Worm (Caenorhabditis elegans) whole organism, L2 larva: ENCODE results near the gene F21E9.2.

Experiments
- C34F6.9 ChIP-seq: fragments of 150-350 bp; optimal IDR thresholded peaks from 2 replicates; lab custom pipeline; 2014; ENCODE audit warnings: missing biosample characterization, missing genetic modification characterization
- F13H6.1 ChIP-seq: sonication (generic microtip); optimal IDR thresholded peaks from 2 replicates; lab custom pipeline; 2016; ENCODE audit warnings: missing genetic modification characterization, missing compliant biosample characterization
- R02D3.7 ChIP-seq: fragments of 150-350 bp; optimal IDR thresholded peaks from 2 replicates; lab custom pipeline; 2014; ENCODE audit warnings: missing biosample characterization, missing genetic modification characterization
- ZK546.5 ChIP-seq: sonication (generic microtip); optimal IDR thresholded peaks from 2 replicates; lab custom pipeline; 2017; ENCODE audit warnings: missing biosample characterization, missing genetic modification characterization
- alr-1 ChIP-seq: fragments of 150-350 bp; optimal IDR thresholded peaks from 2 replicates; lab custom pipeline; 2014; ENCODE audit warnings: missing biosample characterization, missing genetic modification characterization
- aly-2 ChIP-seq: fragments of 150-350 bp; optimal IDR thresholded peaks from 2 replicates; lab custom pipeline; 2014; ENCODE audit warnings: missing biosample characterization, missing genetic modification characterization
- ama-1 ChIP-seq: fragments of 150-350 bp; optimal IDR thresholded peaks from 2 replicates; lab custom pipeline; 2018; ENCODE audit warnings: inconsistent platforms
- blmp-1 ChIP-seq: sonication (generic microtip); optimal IDR thresholded peaks from 2 replicates; lab custom pipeline; 2017; ENCODE audit warnings: missing genetic modification characterization, mild to moderate bottlenecking, missing compliant biosample characterization, antibody characterized with exemption, moderate library complexity; ENCODE audit not compliant: insufficient read depth
- ceh-16 ChIP-seq: fragments of 150-350 bp; optimal IDR thresholded peaks from 2 replicates; lab custom pipeline; 2014; ENCODE audit warnings: missing biosample characterization, missing genetic modification characterization
- ceh-82 ChIP-seq: fragments of 150-350 bp; optimal IDR thresholded peaks from 2 replicates; lab custom pipeline; 2014; ENCODE audit warnings: missing biosample characterization, missing genetic modification characterization
- crh-2 ChIP-seq: sonication (generic microtip); optimal IDR thresholded peaks from 2 replicates; lab custom pipeline; 2017; ENCODE audit warnings: missing biosample characterization, missing genetic modification characterization
- dmd-4 ChIP-seq: sonication (generic microtip); optimal IDR thresholded peaks from 2 replicates; lab custom pipeline; 2017; ENCODE audit warnings: missing biosample characterization, missing genetic modification characterization
- egl-27 ChIP-seq: sonication (generic microtip); optimal IDR thresholded peaks from 3 replicates; lab custom pipeline; 2017; ENCODE audit warnings: missing biosample characterization, missing genetic modification reagents, missing genetic modification characterization
- elt-1 ChIP-seq: fragments of 150-350 bp; optimal IDR thresholded peaks from 2 replicates; lab custom pipeline; 2014; ENCODE audit warnings: missing biosample characterization, missing genetic modification characterization
- elt-3 ChIP-seq: sonication (generic microtip); optimal IDR thresholded peaks from 2 replicates; lab custom pipeline; 2017; ENCODE audit warnings: missing biosample characterization, missing genetic modification characterization
- fos-1 ChIP-seq: fragments of 150-350 bp; optimal IDR thresholded peaks from 2 replicates; lab custom pipeline; 2014; ENCODE audit warnings: missing biosample characterization, missing genetic modification characterization
- gmeb-1 ChIP-seq: fragments of 150-350 bp; optimal IDR thresholded peaks from 2 replicates; lab custom pipeline; 2014; ENCODE audit warnings: missing biosample characterization, missing genetic modification characterization
- lin-11 ChIP-seq: fragments of 150-350 bp; sonication (generic microtip); optimal IDR thresholded peaks from 2 replicates; lab custom pipeline; 2014; ENCODE audit warnings: missing biosample characterization, missing genetic modification characterization, inconsistent platforms, mixed read lengths
- lin-13 ChIP-seq: fragments of 150-350 bp; optimal IDR thresholded peaks from 2 replicates; lab custom pipeline; 2014; ENCODE audit warnings: missing biosample characterization, missing genetic modification reagents, missing genetic modification characterization
- lsy-2 ChIP-seq, 2 experiments: fragments of 150-350 bp in 1 of 2; sonication (generic microtip) in 1 of 2; optimal IDR thresholded peaks; 2 replicates each; lab custom pipeline; 2014 to 2017; ENCODE audit warnings: missing biosample characterization in 2 of 2, missing genetic modification characterization in 2 of 2
- mab-5 ChIP-seq: fragments of 150-350 bp; optimal IDR thresholded peaks from 2 replicates; lab custom pipeline; 2014; ENCODE audit warnings: missing biosample characterization, missing genetic modification characterization
- mbf-1 ChIP-seq: sonication (generic microtip); optimal IDR thresholded peaks from 2 replicates; lab custom pipeline; 2017; ENCODE audit warnings: missing biosample characterization, missing genetic modification characterization
- mdl-1 ChIP-seq, 2 experiments: fragments of 150-350 bp in 1 of 2; sonication (generic microtip) in 1 of 2; optimal IDR thresholded peaks; 2 replicates each; lab custom pipeline; 2017; ENCODE audit warnings: missing biosample characterization in 2 of 2, missing genetic modification characterization in 2 of 2
- nhr-10 ChIP-seq: sonication (generic microtip); optimal IDR thresholded peaks from 2 replicates; lab custom pipeline; 2017; ENCODE audit warnings: missing biosample characterization, missing genetic modification characterization
- nhr-12 ChIP-seq: fragments of 150-350 bp; optimal IDR thresholded peaks from 2 replicates; lab custom pipeline; 2014; ENCODE audit warnings: missing biosample characterization, missing genetic modification characterization
- nhr-129 ChIP-seq: fragments of 150-350 bp; optimal IDR thresholded peaks from 2 replicates; lab custom pipeline; 2014; ENCODE audit warnings: missing biosample characterization, missing genetic modification characterization
- nhr-21 ChIP-seq: fragments of 150-350 bp; optimal IDR thresholded peaks from 2 replicates; lab custom pipeline; 2014; ENCODE audit warnings: missing biosample characterization, missing genetic modification characterization
- nhr-237 ChIP-seq: fragments of 150-350 bp; optimal IDR thresholded peaks from 2 replicates; lab custom pipeline; 2014; ENCODE audit warnings: missing biosample characterization, missing genetic modification characterization
- nhr-25 ChIP-seq: fragments of 150-350 bp; sonication (generic microtip); optimal IDR thresholded peaks from 3 replicates; lab custom pipeline; 2014; ENCODE audit warnings: missing biosample characterization, missing genetic modification characterization
- nhr-6 ChIP-seq: fragments of 150-350 bp; optimal IDR thresholded peaks from 2 replicates; lab custom pipeline; 2014; ENCODE audit warnings: missing biosample characterization, missing genetic modification characterization
- nhr-77 ChIP-seq: fragments of 150-350 bp; optimal IDR thresholded peaks from 2 replicates; lab custom pipeline; 2014; ENCODE audit warnings: missing biosample characterization, missing genetic modification characterization
- peb-1 ChIP-seq: fragments of 150-350 bp; optimal IDR thresholded peaks from 2 replicates; lab custom pipeline; 2014; ENCODE audit warnings: missing biosample characterization, missing genetic modification characterization
- skn-1 ChIP-seq: sonication (generic microtip); optimal IDR thresholded peaks from 2 replicates; lab custom pipeline; 2017; ENCODE audit warnings: missing biosample characterization, missing genetic modification characterization
- sma-3 ChIP-seq: sonication (generic microtip); optimal IDR thresholded peaks from 2 replicates; lab custom pipeline; 2016; ENCODE audit warnings: missing genetic modification reagents, missing genetic modification characterization, missing compliant biosample characterization
- sma-9 ChIP-seq, 2 experiments: fragments of 150-350 bp in 1 of 2; sonication (generic microtip) in 1 of 2; optimal IDR thresholded peaks; 2 replicates each; lab custom pipeline; 2014 to 2016; ENCODE audit warnings: missing genetic modification characterization in 2 of 2, mild to moderate bottlenecking in 1 of 2, missing biosample characterization in 1 of 2, missing compliant biosample characterization in 1 of 2, missing genetic modification reagents in 1 of 2, moderate library complexity in 1 of 2
- snpc-4 ChIP-seq: fragments of 150-350 bp; optimal IDR thresholded peaks from 2 replicates; lab custom pipeline; 2014; ENCODE audit warnings: missing biosample characterization, missing genetic modification characterization
- unc-39 ChIP-seq: fragments of 150-350 bp; optimal IDR thresholded peaks from 2 replicates; lab custom pipeline; 2014; ENCODE audit warnings: missing biosample characterization, missing genetic modification characterization
- unc-55 ChIP-seq: fragments of 150-350 bp; sonication (generic microtip); optimal IDR thresholded peaks from 3 replicates; lab custom pipeline; 2014; ENCODE audit warnings: missing biosample characterization, missing genetic modification reagents, missing genetic modification characterization
- unc-62 ChIP-seq: fragments of 150-350 bp; optimal IDR thresholded peaks from 2 replicates; lab custom pipeline; 2014; ENCODE audit warnings: missing biosample characterization, missing genetic modification reagents, missing genetic modification characterization
- zag-1 ChIP-seq: fragments of 150-350 bp; optimal IDR thresholded peaks from 2 replicates; lab custom pipeline; 2014; ENCODE audit warnings: missing biosample characterization, missing genetic modification characterization
- ztf-11 ChIP-seq: sonication (generic microtip); optimal IDR thresholded peaks from 2 replicates; lab custom pipeline; 2017; ENCODE audit warnings: missing biosample characterization, missing genetic modification characterization
- ztf-4 ChIP-seq: fragments of 150-350 bp; optimal IDR thresholded peaks from 2 replicates; lab custom pipeline; 2014; ENCODE audit warnings: missing biosample characterization, missing genetic modification characterization

The F21E9.2 gene

DNA sequence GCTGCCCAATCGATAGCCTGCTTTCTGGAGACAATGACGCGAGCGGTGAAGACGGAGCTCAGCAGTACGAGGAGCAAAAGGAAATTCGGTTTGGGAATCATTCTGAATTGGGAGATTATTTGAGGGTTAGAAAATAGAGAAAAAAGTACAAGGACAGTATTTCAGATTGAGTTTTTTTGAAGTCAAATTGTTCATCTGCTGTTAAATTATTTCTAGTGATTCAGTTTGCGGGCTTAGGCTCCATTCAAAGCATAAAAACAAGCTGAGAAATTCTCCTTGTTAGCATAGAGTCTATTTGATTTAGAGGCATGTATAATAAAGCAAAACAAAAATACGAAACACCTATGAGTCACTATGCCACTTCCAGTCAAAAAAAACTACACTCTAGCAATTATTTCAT, 37.7 kb upstream of the F21E9.2 start, which contains the start of gene dgn-2:
Gene dgn-2, minus strand, starts transcription at position 101 of the 400 bp plus-strand sequence.
- TF ChIP-seq sma-3 (GFP tag; lab: Kevin White, UChicago) = no peak
- TF ChIP-seq nhr-10 (tag; lab: Kevin White, UChicago) = no peak
- TF ChIP-seq nhr-6 (tag; lab: Kevin White, UChicago) = no peak
- TF ChIP-seq unc-55 (GFP tag; lab: Kevin White, UChicago) = no peak
- no peak for TF ChIP-seq elt-1 (tag; lab: Kevin White, UChicago)
- no peak for TF ChIP-seq mbf-1 (tag; lab: Kevin White, UChicago)
- TF ChIP-seq lin-13 (GFP tag; lab: Kevin White, UChicago) = no peak

DNA sequence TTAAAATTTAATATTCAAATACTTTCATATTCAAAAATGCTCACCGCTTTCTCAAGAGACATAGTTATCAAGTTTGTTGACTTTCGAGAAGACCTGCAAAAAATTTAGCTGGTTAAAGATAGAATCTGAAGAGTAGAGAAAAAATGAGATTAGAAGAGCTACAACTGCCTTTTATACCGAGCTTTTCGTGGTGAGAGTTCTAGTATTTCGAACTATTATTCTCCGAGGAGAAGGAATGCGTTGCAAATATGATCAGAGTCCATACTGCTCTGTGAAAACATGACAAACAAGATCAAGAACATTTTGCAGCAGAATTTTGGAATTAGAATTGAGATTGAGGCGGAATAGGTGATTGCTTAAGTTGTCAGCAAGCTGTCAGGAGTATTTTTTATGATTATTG, 30.9 kb upstream of the F21E9.2 start, which contains the start of gene F56C3.4:
Gene F56C3.4, minus strand, starts transcription at position 101 of the 400 bp plus-strand sequence.
- TF ChIP-seq mab-5 (tag; lab: Kevin White, UChicago) (no peak), mdl-1 (tag; optimal IDR thresholded peaks at IDR 0.05; lab: Kevin White, UChicago) (no peak), lin-13 (GFP tag; lab: Kevin White, UChicago) (no peak), ama-1 (lab: Kevin White, UChicago) (no peak), ztf-11 (tag; lab: Kevin White, UChicago) (no peak), egl-27 (tag; lab: Kevin White, UChicago) (no peak), nhr-21 (tag; lab: Kevin White, UChicago) (no peak), zag-1 (tag; lab: Kevin White, UChicago) (no peak), lsy-2 (tag; optimal IDR thresholded peaks at IDR 0.05; lab: Kevin White, UChicago) (no peak), crh-2 (tag; lab: Kevin White, UChicago) (no peak), gmeb-1 (no peak), ceh-82 (tag; lab: Kevin White, UChicago) (no peak), sma-3 (GFP tag; lab: Kevin White, UChicago) (no peak)

DNA sequence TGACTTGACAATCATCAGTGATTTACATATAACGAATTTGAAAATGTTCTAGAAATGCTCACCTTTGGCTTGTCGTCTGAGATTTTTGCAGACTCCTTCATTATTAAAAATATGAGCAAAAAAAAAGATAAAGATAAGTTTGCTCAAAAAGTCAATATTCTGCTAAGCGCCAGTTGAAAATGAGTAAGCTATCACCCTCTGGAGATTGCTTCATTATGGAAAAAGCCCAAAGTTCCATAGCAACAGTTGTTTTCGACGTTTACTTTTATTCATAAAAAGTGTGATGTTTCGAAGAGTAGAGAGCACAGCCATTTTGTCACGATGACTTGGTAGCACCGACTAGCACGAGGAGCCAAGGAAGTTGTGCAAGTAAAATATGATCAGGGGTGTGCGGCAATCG, 28.5 kb upstream of the F21E9.2 start, which contains the start of gene F56C3.3:
Gene F56C3.3, minus strand, starts transcription at position 101 of the 400 bp plus-strand sequence.
- no peak for TF ChIP-seq unc-55 (GFP tag; lab: Kevin White, UChicago)
- no peak for TF ChIP-seq elt-3
- no peak for TF ChIP-seq skn-1 (tag; lab: Kevin White, UChicago)
- TF ChIP-seq egl-27 (tag; lab: Kevin White, UChicago) = no peak
- TF ChIP-seq sma-9 (GFP tag; optimal IDR thresholded peaks at IDR 0.05; lab: Kevin White, UChicago) = no peak
- no peak for TF ChIP-seq sma-9 (tag; optimal IDR thresholded peaks at IDR 0.05; lab: Kevin White, UChicago)
- TF ChIP-seq nhr-237 (tag; lab: Kevin White, UChicago) = no peak
- TF ChIP-seq unc-39 (tag; lab: Kevin White, UChicago) = no peak
- no peak for TF ChIP-seq gmeb-1
- no peak for TF ChIP-seq fos-1 (tag; lab: Kevin White, UChicago)
- TF ChIP-seq mab-5 (tag; lab: Kevin White, UChicago) = no peak
- TF ChIP-seq ztf-11 (tag; lab: Kevin White, UChicago) = no peak
- no peak for TF ChIP-seq F13H6.1 (tag; lab: Kevin White, UChicago)
- TF ChIP-seq lin-13 (GFP tag; lab: Kevin White, UChicago) = no peak
- TF ChIP-seq ceh-16 (tag; lab: Kevin White, UChicago) = no peak
- no peak for TF ChIP-seq blmp-1 (tag; lab: Kevin White, UChicago)
- no peak for TF ChIP-seq dmd-4 (tag; lab: Kevin White, UChicago)
- TF ChIP-seq peb-1 (tag; lab: Kevin White, UChicago) = no peak
- no peak for TF ChIP-seq R02D3.7 (tag; lab: Kevin White, UChicago)

DNA sequence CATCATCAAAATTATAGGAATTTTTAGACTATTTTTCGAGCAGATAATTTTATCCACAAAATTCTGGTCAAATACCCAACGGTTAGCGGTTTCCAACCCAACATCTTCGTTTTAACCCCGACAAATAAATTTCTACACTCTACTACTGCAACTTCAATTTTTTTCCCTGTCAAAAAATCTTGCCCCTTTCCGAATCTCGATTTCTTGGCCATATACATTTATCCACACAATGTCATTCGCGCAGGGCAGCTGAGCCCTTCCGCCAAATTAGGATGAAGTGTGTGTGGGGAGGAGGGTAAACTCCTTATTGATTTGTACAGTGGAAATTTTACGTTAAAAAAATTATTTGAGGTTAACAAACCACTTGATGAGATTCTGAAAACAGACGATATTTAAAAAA, 15.1 kb upstream of the F21E9.2 start:
- TF ChIP-seq sma-9 (GFP tag; optimal IDR thresholded peaks at IDR 0.05; lab: Kevin White, UChicago) (peak; percentile 96), sma-9 (tag; optimal IDR thresholded peaks at IDR 0.05; lab: Kevin White, UChicago) (no peak), mdl-1 (tag; optimal IDR thresholded peaks at IDR 0.05; lab: Kevin White, UChicago) (peak; percentile 70 to 92), lin-11 (tag; lab: Kevin White, UChicago) (peak; percentile 93), elt-3 (no peak), lin-13 (GFP tag; lab: Kevin White, UChicago) (peak; percentile 97), nhr-12 (tag; lab: Kevin White, UChicago) (peak; percentile 55), alr-1 (tag; lab: Kevin White, UChicago) (no peak), elt-1 (tag; lab: Kevin White, UChicago) (no peak), sma-3 (GFP tag; lab: Kevin White, UChicago) (peak; percentile 98), C34F6.9 (peak; percentile 94), aly-2 (tag; lab: Kevin White, UChicago) (peak; percentile 63), nhr-10 (tag; lab: Kevin White, UChicago) (peak; percentile 94), unc-39 (tag; lab: Kevin White, UChicago) (peak; percentile 72), skn-1 (tag; lab: Kevin White, UChicago) (peak; percentile 82), ZK546.5 (tag; lab: Kevin White, UChicago) (peak; percentile 65), R02D3.7 (tag; lab: Kevin White, UChicago) (peak; percentile 67), unc-62 (peak; percentile 72), mab-5 (tag; lab: Kevin White, UChicago) (peak; percentile 96), nhr-129 (peak; percentile 99), fos-1 (tag; lab: Kevin White, UChicago) (peak; percentile 98), ztf-4 (peak; percentile 90), F13H6.1 (tag; lab: Kevin White, UChicago) (peak; percentile 94), nhr-6 (tag; lab: Kevin White, UChicago) (peak; percentile 97), nhr-25 (tag; lab: Kevin White, UChicago) (peak; percentile 95), gmeb-1 (peak; percentile 92), lsy-2 (tag; optimal IDR thresholded peaks at IDR 0.05; lab: Kevin White, UChicago) (peak; percentile 92 to 95), ceh-16 (tag; lab: Kevin White, UChicago) (peak; percentile 90), snpc-4 (peak; percentile 89), nhr-77 (tag; lab: Kevin White, UChicago) (peak; percentile 96), nhr-237 (tag; lab: Kevin White, UChicago) (peak; percentile 93), egl-27 (tag; lab: Kevin White, UChicago) (peak; percentile 97), mbf-1 (tag; lab: Kevin White, UChicago) (peak; percentile 65)
